Worm (Caenorhabditis elegans): Measurements from ENCODE around the gene R09H10.3.
A peak's percentile ranks its signal among the peaks of the same experiment; 100 is the strongest.

R09H10.3 gene

ce11 chrIV:10616366-10616765 lies 9.5 kb downstream of the R09H10.3 start:
- TF ChIP-seq lag-1 (GFP tag; IDR thresholded peaks at IDR 0.05) (no peak), hrde-1 (tag; optimal IDR thresholded peaks at IDR 0.05; ENCODE audit: borderline replicate concordance) (no peak), B0336.3 (GFP tag; IDR thresholded peaks at IDR 0.05) (no peak)

- TF ChIP-seq pbrm-1 (GFP tag; IDR thresholded peaks at IDR 0.05) (no peak), rec-8 (tag; optimal IDR thresholded peaks at IDR 0.05) (no peak), nfya-2 (GFP tag; IDR thresholded peaks at IDR 0.05) (no peak), xnd-1 (tag; optimal IDR thresholded peaks at IDR 0.05) (no peak), efl-1 (GFP tag; optimal IDR thresholded peaks at IDR 0.05) (no peak), aptf-2 (GFP tag; conservative IDR thresholded peaks at IDR 0.05) (no peak), F52B5.7 (tag; optimal IDR thresholded peaks at IDR 0.05) (no peak), Y53G8AR.9 (GFP tag; conservative IDR thresholded peaks at IDR 0.05) (no peak), lir-1 (GFP tag; conservative IDR thresholded peaks at IDR 0.05) (no peak), gei-17 (GFP tag; optimal IDR thresholded peaks at IDR 0.05) (no peak), lin-40 (tag; optimal IDR thresholded peaks at IDR 0.05) (no peak), cebp-2 (GFP tag; IDR thresholded peaks at IDR 0.05) (no peak)
These were observed 10.3 kb downstream of the R09H10.3 start for ce11 chrIV:10617099-10617498.

DNA sequence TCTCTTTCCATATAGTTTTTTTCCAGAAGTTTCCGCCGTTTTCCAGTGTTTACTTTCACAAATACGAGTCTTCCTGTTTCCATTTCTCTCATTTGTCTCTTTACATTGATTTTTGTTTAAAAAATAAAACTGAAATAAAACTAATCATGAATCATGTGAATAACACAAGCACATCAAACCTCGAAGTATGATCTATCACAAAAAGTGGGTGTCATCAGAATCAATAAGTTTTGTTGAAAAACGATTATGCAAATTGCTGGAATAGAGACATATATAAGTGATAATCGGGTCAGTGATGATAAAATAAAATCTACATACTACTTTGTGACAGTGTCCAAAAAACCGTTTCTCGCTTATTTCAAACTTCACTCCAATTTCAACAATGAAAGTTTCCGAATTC lies 14.0 kb downstream of the R09H10.3 start, which contains the start of gene R09H10.7:
Gene R09H10.7, plus strand, starts transcription at position 301 of the 400 bp plus-strand sequence.
- peak; percentile 47; the same call in 1 of the 2 replicates for TF ChIP-seq B0336.3 (GFP tag; IDR thresholded peaks at IDR 0.05)
- TF ChIP-seq F10E7.11 (tag; optimal IDR thresholded peaks at IDR 0.05): no peak

ce11 chrIV:10628724-10629123 lies 21.9 kb downstream of the R09H10.3 start, which contains the start of gene R09H10.5:
Gene R09H10.5, minus strand, starts transcription at chrIV:10628829.
- TF ChIP-seq ceh-91 (GFP tag; IDR thresholded peaks at IDR 0.05) (no peak), somi-1 (GFP tag; optimal IDR thresholded peaks at IDR 0.05) (no peak), nhr-80 (tag; optimal IDR thresholded peaks at IDR 0.05) (peak; percentile 51)

DNA sequence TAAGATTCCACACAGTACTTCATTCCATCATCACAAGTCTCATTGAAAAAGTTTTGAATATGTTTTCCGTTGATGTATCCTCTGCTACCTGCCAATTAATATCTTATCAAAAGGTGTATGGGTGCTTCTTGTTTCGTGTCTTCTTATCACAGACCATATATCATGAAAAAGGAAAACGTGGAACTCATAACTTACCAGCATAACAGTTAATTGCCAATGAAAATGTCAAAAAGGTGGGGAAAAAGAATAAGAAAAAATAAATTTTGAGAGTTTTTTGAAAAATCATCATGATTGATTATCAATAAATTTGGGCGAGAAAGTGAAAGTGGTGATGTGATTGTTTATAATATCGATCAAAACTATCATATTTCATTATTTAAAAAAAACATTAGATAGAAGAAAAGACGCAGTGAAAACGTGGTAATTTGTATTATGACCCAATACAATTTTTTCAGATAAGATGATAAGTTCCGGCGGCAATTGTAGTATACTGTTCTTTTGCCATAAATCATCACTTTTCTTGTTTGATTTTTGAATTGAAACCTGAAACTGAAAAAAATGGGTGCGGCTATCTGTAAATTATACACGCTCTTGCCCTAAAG lies 24.2 kb downstream of the R09H10.3 start, which contains the start of gene F56C4.4:
Gene F56C4.4, minus strand, starts transcription at position 315 of the 602 bp plus-strand sequence.
- peak; percentile 92 for TF ChIP-seq nhr-80 (tag; optimal IDR thresholded peaks at IDR 0.05)
- TF ChIP-seq unc-62 (GFP tag; optimal IDR thresholded peaks at IDR 0.05): peak; percentile 53
- TF ChIP-seq cebp-1 (GFP tag; IDR thresholded peaks at IDR 0.05): no peak
- TF ChIP-seq cebp-1 (tag; optimal IDR thresholded peaks at IDR 0.05): no peak
- no peak for TF ChIP-seq Y53G8AR.9 (GFP tag; conservative IDR thresholded peaks at IDR 0.05)
- no peak for TF ChIP-seq F55B11.4 (tag; optimal IDR thresholded peaks at IDR 0.05; ENCODE audit: borderline replicate concordance, insufficient read depth)
- TF ChIP-seq tbx-9 (tag; optimal IDR thresholded peaks at IDR 0.05; ENCODE audit: borderline replicate concordance): no peak
- TF ChIP-seq ztf-22 (GFP tag; optimal IDR thresholded peaks at IDR 0.05): peak; percentile 13
- no peak for TF ChIP-seq mxl-1 (tag; optimal IDR thresholded peaks at IDR 0.05)
- no peak for TF ChIP-seq F22D6.2 (tag; optimal IDR thresholded peaks at IDR 0.05)
- TF ChIP-seq attf-5 (GFP tag; optimal IDR thresholded peaks at IDR 0.05): no peak
- TF ChIP-seq atf-7 (tag; optimal IDR thresholded peaks at IDR 0.05): peak; percentile 32
- no peak for TF ChIP-seq die-1 (tag; optimal IDR thresholded peaks at IDR 0.05)
- no peak for TF ChIP-seq mcd-1 (GFP tag; IDR thresholded peaks at IDR 0.05)
- no peak for TF ChIP-seq attf-6 (GFP tag; IDR thresholded peaks at IDR 0.05)
- TF ChIP-seq D2030.7 (GFP tag; IDR thresholded peaks at IDR 0.05): no peak
- TF ChIP-seq dpff-1 (tag; optimal IDR thresholded peaks at IDR 0.05): no peak
- TF ChIP-seq let-607 (tag; optimal IDR thresholded peaks at IDR 0.05): peak; percentile 69 to 81
